Fruit fly (Drosophila melanogaster): ENCODE data around the gene CG12347.

CG12347 gene

DNA sequence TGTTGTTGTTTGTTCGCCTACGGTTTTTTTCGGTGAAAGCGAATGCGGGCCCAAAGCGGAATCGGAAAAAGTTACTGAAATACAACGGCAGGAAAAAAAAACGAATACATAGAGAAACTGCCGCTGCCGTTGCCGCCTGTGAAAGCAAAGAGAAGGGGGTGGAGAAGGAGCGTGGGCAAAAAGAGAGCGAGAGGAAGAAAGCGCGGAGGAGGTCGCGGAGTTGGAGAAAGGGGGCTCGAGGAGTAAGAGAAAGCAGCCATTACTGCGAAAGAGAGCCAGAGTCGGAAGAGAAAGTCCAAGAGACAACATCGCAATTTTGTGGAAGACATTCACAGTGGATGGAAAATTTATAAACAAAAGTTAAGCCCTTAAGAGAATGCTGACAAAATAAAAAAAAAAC lies 14.0 kb downstream of the CG12347 start:
- TF ChIP-seq EcR (GFP tag; optimal IDR thresholded peaks at IDR 0.05) (no peak), CG17806 (tag; optimal IDR thresholded peaks at IDR 0.05) (no peak), CG13204 (GFP tag; optimal IDR thresholded peaks at IDR 0.05) (no peak), CG8159 (tag; optimal IDR thresholded peaks at IDR 0.05) (no peak), CG12605 (GFP tag; IDR thresholded peaks at IDR 0.05) (no peak), gl (tag; optimal IDR thresholded peaks at IDR 0.05) (no peak), Pif1A (GFP tag; optimal IDR thresholded peaks at IDR 0.05) (no peak), rn (GFP tag; IDR thresholded peaks at IDR 0.05) (no peak)

DNA sequence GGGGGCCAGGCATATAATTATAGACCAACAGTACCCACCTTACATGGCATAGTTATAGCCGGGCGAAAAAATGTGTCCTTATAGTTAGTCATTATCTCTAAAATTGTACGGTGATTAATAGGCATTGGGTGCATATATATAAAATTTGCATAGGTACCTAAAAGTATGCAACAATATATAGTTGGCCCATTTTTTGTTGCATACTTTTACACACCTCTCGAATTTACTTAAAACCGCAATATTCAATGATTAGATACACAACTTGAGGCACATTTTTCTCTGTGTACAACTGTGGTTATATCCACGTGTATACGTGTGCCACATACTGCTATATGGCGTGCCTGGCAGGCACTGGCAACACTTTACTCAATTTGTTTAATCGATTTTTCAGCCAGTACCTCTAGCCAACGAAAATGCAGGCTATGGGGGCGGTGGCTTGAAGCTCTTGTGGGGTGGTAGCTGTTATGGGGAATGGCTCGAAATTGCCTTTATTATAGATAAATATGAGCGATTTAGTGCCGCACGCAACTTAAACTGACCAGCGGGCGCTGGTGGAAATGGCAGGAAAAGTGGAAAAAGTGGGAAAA lies 26.5 kb downstream of the CG12347 start:
- TF ChIP-seq CG17806 (tag; optimal IDR thresholded peaks at IDR 0.05) (no peak), CG8159 (tag; optimal IDR thresholded peaks at IDR 0.05) (no peak), Ets98B (GFP tag; IDR thresholded peaks at IDR 0.05) (no peak), CG8301 (tag; optimal IDR thresholded peaks at IDR 0.05) (no peak), CG34367 (tag; optimal IDR thresholded peaks at IDR 0.05) (no peak), CG13204 (GFP tag; optimal IDR thresholded peaks at IDR 0.05) (no peak)

DNA sequence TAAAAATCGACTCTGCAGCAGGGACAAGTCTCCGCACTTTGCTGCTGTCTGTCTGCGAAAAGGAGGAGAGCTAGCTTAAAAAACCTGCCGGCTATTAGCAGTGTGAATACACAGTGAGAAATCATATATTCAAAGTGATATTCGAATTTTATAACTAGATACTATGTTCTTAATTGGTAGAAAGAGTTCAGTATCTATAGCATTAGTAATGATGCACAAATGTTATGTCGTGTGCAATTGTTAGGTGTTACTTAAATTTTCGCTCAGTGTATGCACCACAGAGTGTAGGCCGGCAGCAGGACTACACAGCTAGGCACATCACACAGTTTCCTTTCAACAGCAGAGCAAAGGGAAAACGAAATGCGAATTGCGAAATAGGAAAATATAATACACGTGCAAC lies 28.5 kb downstream of the CG12347 start:
- TF ChIP-seq CG4496 (GFP tag; IDR thresholded peaks at IDR 0.05) = 0 out of 3 replicates have a peak, but pooled peaks have one; percentile 38
- no peak for TF ChIP-seq CG12605 (GFP tag; IDR thresholded peaks at IDR 0.05)
- peak; percentile 26 for TF ChIP-seq CG14655 (GFP tag; optimal IDR thresholded peaks at IDR 0.05)
- TF ChIP-seq CG9948 (tag; optimal IDR thresholded peaks at IDR 0.05) = peak; percentile 15
- 0 out of 2 replicates have a peak, but pooled peaks have one; percentile 17 for TF ChIP-seq CG32121 (GFP tag; IDR thresholded peaks at IDR 0.05)
- peak; percentile 36 for TF ChIP-seq CG8159 (tag; optimal IDR thresholded peaks at IDR 0.05)
- TF ChIP-seq Pif1B (GFP tag; optimal IDR thresholded peaks at IDR 0.05) = no peak
- no peak for TF ChIP-seq CG13204 (GFP tag; optimal IDR thresholded peaks at IDR 0.05)
- peak; percentile 1 for TF ChIP-seq CG15710 (tag; optimal IDR thresholded peaks at IDR 0.05)
- TF ChIP-seq CG8301 (tag; optimal IDR thresholded peaks at IDR 0.05) = peak; percentile 31
- TF ChIP-seq Ets98B (GFP tag; IDR thresholded peaks at IDR 0.05) = 0 out of 2 replicates have a peak, but pooled peaks have one; percentile 12
- TF ChIP-seq CG17806 (tag; optimal IDR thresholded peaks at IDR 0.05) = peak; percentile 7

DNA sequence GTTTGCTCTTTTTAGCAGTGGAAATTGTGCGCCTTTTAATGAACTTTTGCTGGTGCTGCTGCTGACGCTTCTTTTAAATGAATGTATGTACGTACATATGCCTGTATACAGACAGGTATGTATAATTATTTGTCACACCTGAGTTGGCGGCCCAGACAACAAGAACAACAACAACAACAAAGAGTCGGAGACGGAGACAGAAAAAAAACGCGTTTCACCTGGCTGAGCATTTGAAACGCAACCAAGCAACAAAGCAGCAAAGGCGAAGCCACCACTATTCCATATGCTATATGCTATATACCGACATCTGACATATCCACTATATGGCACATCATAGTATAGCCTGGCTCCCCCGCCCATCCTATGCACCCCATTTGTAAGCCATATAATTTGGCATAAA lies 32.5 kb downstream of the CG12347 start:
- TF ChIP-seq CG8159 (tag; optimal IDR thresholded peaks at IDR 0.05) = no peak
- TF ChIP-seq CG15710 (tag; optimal IDR thresholded peaks at IDR 0.05) = no peak
- TF ChIP-seq gl (tag; optimal IDR thresholded peaks at IDR 0.05) = no peak
- no peak for TF ChIP-seq CG14655 (GFP tag; optimal IDR thresholded peaks at IDR 0.05)
- TF ChIP-seq CG10348 (GFP tag; IDR thresholded peaks at IDR 0.05) = no peak
- no peak for TF ChIP-seq CG13204 (GFP tag; optimal IDR thresholded peaks at IDR 0.05)
- TF ChIP-seq Pif1B (GFP tag; optimal IDR thresholded peaks at IDR 0.05) = no peak
- TF ChIP-seq EcR (GFP tag; optimal IDR thresholded peaks at IDR 0.05) = no peak
- no peak for TF ChIP-seq Snoo (tag; optimal IDR thresholded peaks at IDR 0.05)
- TF ChIP-seq D1 (tag; optimal IDR thresholded peaks at IDR 0.05) = no peak
- no peak for TF ChIP-seq CG8301 (tag; optimal IDR thresholded peaks at IDR 0.05)
- no peak for TF ChIP-seq fd96Ca (GFP tag; IDR thresholded peaks at IDR 0.05)
- TF ChIP-seq CG34367 (tag; optimal IDR thresholded peaks at IDR 0.05) = no peak
- no peak for TF ChIP-seq CG4496 (GFP tag; IDR thresholded peaks at IDR 0.05)
- no peak for TF ChIP-seq Ets98B (GFP tag; IDR thresholded peaks at IDR 0.05)
- no peak for TF ChIP-seq CG12605 (GFP tag; IDR thresholded peaks at IDR 0.05)
- no peak for TF ChIP-seq CG17806 (tag; optimal IDR thresholded peaks at IDR 0.05)
- TF ChIP-seq CG32121 (GFP tag; IDR thresholded peaks at IDR 0.05) = no peak

DNA sequence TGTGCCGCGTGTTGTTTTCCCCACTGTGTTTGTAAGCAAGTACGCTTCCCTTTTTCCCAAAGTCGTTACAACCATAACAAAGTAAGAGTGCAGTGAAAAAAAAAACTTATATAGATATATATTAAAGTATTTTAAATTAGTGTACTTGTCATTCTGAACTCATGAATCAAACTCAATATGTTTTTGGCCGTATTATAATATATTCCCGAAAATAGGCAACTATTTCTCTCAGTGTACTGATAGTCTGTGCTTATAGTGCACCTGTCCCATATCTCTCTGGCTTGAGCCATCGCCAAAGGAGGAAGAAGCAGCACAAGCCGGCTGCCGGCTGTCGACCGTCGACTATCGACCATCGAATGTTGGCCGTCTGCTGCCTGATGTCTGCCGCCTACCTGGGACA lies 34.8 kb downstream of the CG12347 start:
- TF ChIP-seq D1 (tag; optimal IDR thresholded peaks at IDR 0.05) = no peak
- TF ChIP-seq CG13204 (GFP tag; optimal IDR thresholded peaks at IDR 0.05) = no peak
- TF ChIP-seq Pif1A (GFP tag; optimal IDR thresholded peaks at IDR 0.05) = peak; percentile 23
- TF ChIP-seq EcR (GFP tag; optimal IDR thresholded peaks at IDR 0.05) = no peak
- TF ChIP-seq CG15710 (tag; optimal IDR thresholded peaks at IDR 0.05) = peak; percentile 43
- TF ChIP-seq fd96Ca (GFP tag; IDR thresholded peaks at IDR 0.05) = peak; percentile 24; the same call in 1 of the 3 replicates
- TF ChIP-seq CG32121 (GFP tag; IDR thresholded peaks at IDR 0.05) = no peak
- no peak for TF ChIP-seq Snoo (tag; optimal IDR thresholded peaks at IDR 0.05)
- peak; percentile 53 for TF ChIP-seq Pif1B (GFP tag; optimal IDR thresholded peaks at IDR 0.05)
- peak; percentile 55 for TF ChIP-seq CG17806 (tag; optimal IDR thresholded peaks at IDR 0.05)
- TF ChIP-seq CG14655 (GFP tag; optimal IDR thresholded peaks at IDR 0.05) = peak; percentile 88
- TF ChIP-seq gl (tag; optimal IDR thresholded peaks at IDR 0.05) = no peak
- TF ChIP-seq CG12605 (GFP tag; IDR thresholded peaks at IDR 0.05) = peak; percentile 35; the same call in 1 of the 2 replicates
- peak; percentile 34; the same call in 1 of the 2 replicates for TF ChIP-seq rn (GFP tag; IDR thresholded peaks at IDR 0.05)
- peak; percentile 14 for TF ChIP-seq CG34367 (tag; optimal IDR thresholded peaks at IDR 0.05)
- TF ChIP-seq CG4496 (GFP tag; IDR thresholded peaks at IDR 0.05) = peak; percentile 75; the same call in 2 of the 3 replicates
- TF ChIP-seq CG9948 (tag; optimal IDR thresholded peaks at IDR 0.05) = peak; percentile 56
- TF ChIP-seq CG10348 (GFP tag; IDR thresholded peaks at IDR 0.05) = no peak
- peak; percentile 46 for TF ChIP-seq CG8159 (tag; optimal IDR thresholded peaks at IDR 0.05)
- peak; percentile 73 for TF ChIP-seq CG8301 (tag; optimal IDR thresholded peaks at IDR 0.05)
- peak; percentile 42; the same call in 1 of the 2 replicates for TF ChIP-seq Ets98B (GFP tag; IDR thresholded peaks at IDR 0.05)

All from whole organism, pupa.